Worm (Caenorhabditis elegans): ENCODE results near the gene neg-1.

neg-1 gene

DNA sequence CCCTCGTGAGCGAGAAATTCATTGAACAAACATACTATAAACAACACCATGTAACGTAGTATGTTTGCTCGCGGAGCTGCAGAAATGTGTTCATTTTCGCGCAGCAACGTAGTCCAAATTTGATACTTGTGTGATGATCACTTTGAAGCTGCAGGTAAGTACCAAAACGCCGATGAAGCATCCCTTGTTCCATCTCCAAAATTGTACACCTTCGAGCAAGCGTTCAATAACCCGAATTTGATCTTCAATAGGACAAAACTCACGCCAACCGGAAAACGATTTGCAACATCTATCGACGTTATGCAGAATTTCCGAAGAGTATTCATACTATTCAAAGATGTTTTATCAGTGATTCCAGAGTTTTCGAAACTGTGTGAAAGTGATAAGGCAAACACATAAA is 36.0 kb upstream of the neg-1 start, which contains the start of gene Y47D7A.3:
TSS of gene Y47D7A.3 (plus strand) at position 301 of the 400 bp plus-strand sequence.
- no peak for TF ChIP-seq unc-62 (GFP tag; optimal IDR thresholded peaks at IDR 0.05)
- no peak for TF ChIP-seq ztf-11 (tag; optimal IDR thresholded peaks at IDR 0.05)

DNA sequence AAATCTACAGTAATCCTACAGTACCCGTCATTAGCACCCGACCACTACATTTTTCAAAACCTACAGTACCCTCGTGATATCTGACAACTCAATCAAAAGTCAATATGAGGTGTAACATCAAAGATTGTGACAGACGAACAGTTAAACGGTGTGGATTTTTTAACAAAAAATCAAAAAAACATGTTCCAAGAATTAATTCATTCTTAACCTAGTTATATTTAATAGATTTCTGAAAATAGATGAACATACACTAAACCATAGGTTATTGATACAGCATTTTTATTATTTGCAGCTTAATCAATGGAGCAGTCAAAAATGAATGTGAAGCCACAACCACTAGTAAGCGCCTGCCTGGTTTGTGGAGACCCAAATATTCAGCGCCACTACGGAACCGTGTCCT is 32.8 kb upstream of the neg-1 start, which contains the start of gene nhr-118:
TSS of gene nhr-118 (plus strand) at position 301 of the 400 bp plus-strand sequence.
- TF ChIP-seq unc-62 (GFP tag; optimal IDR thresholded peaks at IDR 0.05) (no peak), sem-2 (GFP tag; optimal IDR thresholded peaks at IDR 0.05) (no peak), elt-1 (tag; optimal IDR thresholded peaks at IDR 0.05; ENCODE audit: borderline replicate concordance, insufficient read depth) (no peak), nhr-12 (tag; optimal IDR thresholded peaks at IDR 0.05) (no peak), ces-1 (GFP tag; optimal IDR thresholded peaks at IDR 0.05) (no peak), cnd-1 (tag; optimal IDR thresholded peaks at IDR 0.05) (no peak), hlh-1 (tag; optimal IDR thresholded peaks at IDR 0.05) (no peak), drap-1 (GFP tag; optimal IDR thresholded peaks at IDR 0.05) (no peak), unc-120 (tag; optimal IDR thresholded peaks at IDR 0.05; ENCODE audit: poor library complexity, severe bottlenecking) (no peak), ham-2 (GFP tag; optimal IDR thresholded peaks at IDR 0.05) (no peak), sptf-1 (tag; optimal IDR thresholded peaks at IDR 0.05) (no peak), ceh-43 (GFP tag; optimal IDR thresholded peaks at IDR 0.05) (no peak), M03D4.4 (tag; optimal IDR thresholded peaks at IDR 0.05) (no peak), pha-4 (tag; optimal IDR thresholded peaks at IDR 0.05) (no peak)

DNA sequence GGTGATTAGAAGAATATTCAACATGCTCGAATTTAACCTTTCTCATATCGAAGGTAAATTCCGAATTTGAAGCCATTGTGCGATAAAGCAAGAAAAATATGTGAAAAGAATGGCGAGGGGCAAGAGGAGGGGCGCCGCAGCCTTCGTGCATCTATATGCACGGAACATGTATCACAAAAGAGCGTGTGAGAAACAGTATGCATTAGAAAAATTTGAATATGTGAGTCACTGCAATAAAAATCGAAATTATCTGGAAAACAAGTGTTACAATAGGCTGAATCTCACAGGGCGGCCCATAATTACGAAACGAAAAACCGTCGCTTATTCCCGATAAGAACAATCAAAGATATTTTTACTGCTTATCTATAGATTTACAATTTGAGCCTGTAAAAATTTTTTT is 27.2 kb upstream of the neg-1 start, which contains the start of gene F13A2.5:
TSS of gene F13A2.5 (minus strand) at position 101 of the 400 bp plus-strand sequence.
- TF ChIP-seq unc-62 (GFP tag; optimal IDR thresholded peaks at IDR 0.05), result no peak
- no peak for TF ChIP-seq unc-39 (tag; optimal IDR thresholded peaks at IDR 0.05)
- no peak for TF ChIP-seq ceh-39 (tag; optimal IDR thresholded peaks at IDR 0.05)
- no peak for TF ChIP-seq lsy-2 (tag; optimal IDR thresholded peaks at IDR 0.05)
- TF ChIP-seq pha-4 (tag; optimal IDR thresholded peaks at IDR 0.05), result no peak
- no peak for TF ChIP-seq hlh-1 (tag; optimal IDR thresholded peaks at IDR 0.05)
- no peak for TF ChIP-seq sptf-1 (tag; optimal IDR thresholded peaks at IDR 0.05)
- no peak for TF ChIP-seq nhr-76 (tag; optimal IDR thresholded peaks at IDR 0.05)
- no peak for TF ChIP-seq mab-5 (tag; optimal IDR thresholded peaks at IDR 0.05)
- no peak for TF ChIP-seq elt-1 (tag; optimal IDR thresholded peaks at IDR 0.05; ENCODE audit: borderline replicate concordance, insufficient read depth)
- TF ChIP-seq zip-8 (tag; optimal IDR thresholded peaks at IDR 0.05), result no peak
- no peak for TF ChIP-seq bed-3 (GFP tag; optimal IDR thresholded peaks at IDR 0.05)
- TF ChIP-seq ztf-11 (tag; optimal IDR thresholded peaks at IDR 0.05), result no peak
- no peak for TF ChIP-seq ces-1 (GFP tag; optimal IDR thresholded peaks at IDR 0.05)
- no peak for TF ChIP-seq unc-120 (tag; optimal IDR thresholded peaks at IDR 0.05; ENCODE audit: poor library complexity, severe bottlenecking)
- TF ChIP-seq lin-32 (GFP tag; optimal IDR thresholded peaks at IDR 0.05), result no peak
- TF ChIP-seq drap-1 (GFP tag; optimal IDR thresholded peaks at IDR 0.05), result no peak

DNA sequence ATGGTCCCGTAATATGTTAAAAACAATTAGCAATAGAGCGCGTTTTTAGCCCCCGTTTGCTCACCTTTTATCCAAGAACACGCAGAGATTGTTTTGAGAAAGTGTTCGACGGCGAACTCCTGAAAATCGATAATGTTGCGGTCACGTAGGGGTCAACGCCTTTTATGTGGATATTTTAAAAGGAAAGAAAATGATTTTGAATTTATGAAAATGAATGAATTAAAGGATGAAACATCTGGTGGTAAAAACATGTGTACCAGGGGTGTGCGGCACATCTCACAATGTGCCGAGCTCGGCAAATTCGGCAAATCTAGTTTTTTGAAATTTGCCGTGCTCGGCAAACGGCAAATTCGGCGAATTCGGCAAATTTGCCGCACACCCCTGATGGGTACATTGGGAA is 25.4 kb upstream of the neg-1 start, which contains the start of gene F13A2.4:
TSS of gene F13A2.4 (minus strand) at position 101 of the 400 bp plus-strand sequence.
- TF ChIP-seq snpc-4 (tag; optimal IDR thresholded peaks at IDR 0.05), result no peak
- TF ChIP-seq ces-1 (GFP tag; optimal IDR thresholded peaks at IDR 0.05), result no peak
- no peak for TF ChIP-seq unc-120 (tag; optimal IDR thresholded peaks at IDR 0.05; ENCODE audit: poor library complexity, severe bottlenecking)
- no peak for TF ChIP-seq zip-8 (tag; optimal IDR thresholded peaks at IDR 0.05)
- no peak for TF ChIP-seq ceh-43 (GFP tag; optimal IDR thresholded peaks at IDR 0.05)
- TF ChIP-seq drap-1 (GFP tag; optimal IDR thresholded peaks at IDR 0.05), result no peak
- no peak for TF ChIP-seq tbx-8 (GFP tag; optimal IDR thresholded peaks at IDR 0.05)

DNA sequence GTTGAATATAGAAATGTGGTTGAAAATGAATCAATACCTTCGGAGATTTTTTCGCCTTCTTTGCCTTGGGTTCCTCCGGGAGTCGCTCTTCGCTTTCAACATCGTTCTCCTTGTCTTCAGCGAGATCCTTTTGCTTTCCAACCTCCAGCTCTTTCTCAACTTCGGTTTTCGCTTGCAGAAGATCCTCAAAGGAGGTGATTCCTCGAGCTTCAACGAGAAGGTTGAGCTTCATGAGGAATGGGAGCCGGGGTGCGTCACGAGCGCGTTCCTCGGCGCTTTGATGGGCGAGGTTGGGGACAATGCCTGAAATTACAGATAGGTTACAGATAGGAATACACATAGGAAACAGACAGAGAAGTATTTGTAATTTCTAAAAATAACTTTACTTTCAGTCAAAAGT is 24.2 kb upstream of the neg-1 start:
- TF ChIP-seq mls-2 (tag; optimal IDR thresholded peaks at IDR 0.05) (no peak), mab-5 (tag; optimal IDR thresholded peaks at IDR 0.05) (no peak), unc-39 (tag; optimal IDR thresholded peaks at IDR 0.05) (no peak), M03D4.4 (tag; optimal IDR thresholded peaks at IDR 0.05) (no peak)

DNA sequence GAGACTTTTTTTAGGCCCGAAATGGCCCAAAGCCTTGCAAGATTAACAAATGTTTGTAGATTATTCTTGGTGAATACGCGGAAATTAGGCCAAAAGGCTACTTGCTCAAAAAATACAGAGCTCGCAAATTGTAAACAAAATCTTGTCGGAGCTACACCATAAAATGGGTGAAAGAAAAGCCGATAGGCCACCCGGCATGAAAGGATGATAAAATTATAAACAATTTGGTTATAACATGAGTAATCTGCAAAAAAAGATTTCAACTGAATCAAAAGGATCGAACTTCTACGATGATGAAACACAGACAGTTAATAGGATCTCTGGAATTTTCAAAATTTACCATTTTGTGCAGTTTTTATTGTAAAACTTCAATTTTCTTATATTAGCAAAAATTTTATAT is 23.5 kb upstream of the neg-1 start:
- TF ChIP-seq mab-5 (tag; optimal IDR thresholded peaks at IDR 0.05) (no peak), unc-120 (tag; optimal IDR thresholded peaks at IDR 0.05; ENCODE audit: poor library complexity, severe bottlenecking) (no peak), drap-1 (GFP tag; optimal IDR thresholded peaks at IDR 0.05) (no peak), ceh-83 (GFP tag; optimal IDR thresholded peaks at IDR 0.05) (no peak)
